Worm (Caenorhabditis elegans) whole organism, late embryonic: ENCODE results near the gene srv-9.

ENCODE experiments used
- K09A11.1 ChIP-seq: sonication (generic microtip); optimal IDR thresholded peaks from 2 replicates; lab custom pipeline; 2017; ENCODE audit warnings: antibody characterized with exemption, mild to moderate bottlenecking, missing genetic modification characterization, missing compliant biosample characterization; ENCODE audit not compliant: insufficient read depth
- ceh-18 ChIP-seq: sonication (generic microtip); optimal IDR thresholded peaks from 2 replicates; lab custom pipeline; 2016; ENCODE audit warnings: missing genetic modification characterization, missing compliant biosample characterization
- ceh-24 ChIP-seq: sonication (generic microtip); optimal IDR thresholded peaks from 2 replicates; lab custom pipeline; 2016; ENCODE audit warnings: mild to moderate bottlenecking, missing genetic modification characterization, missing compliant biosample characterization
- ceh-9 ChIP-seq: sonication (generic microtip); optimal IDR thresholded peaks from 2 replicates; lab custom pipeline; 2016; ENCODE audit warnings: mild to moderate bottlenecking, missing genetic modification characterization, inconsistent platforms, missing compliant biosample characterization
- che-1 ChIP-seq: sonication (generic microtip); optimal IDR thresholded peaks from 2 replicates; lab custom pipeline; 2016; ENCODE audit warnings: mild to moderate bottlenecking, missing genetic modification characterization, missing compliant biosample characterization
- hlh-30 ChIP-seq: sonication (generic microtip); optimal IDR thresholded peaks from 2 replicates; lab custom pipeline; 2017; ENCODE audit warnings: antibody characterized with exemption, missing genetic modification characterization, missing compliant biosample characterization; ENCODE audit not compliant: insufficient read depth
- nfya-1 ChIP-seq: sonication (generic microtip); optimal IDR thresholded peaks from 2 replicates; lab custom pipeline; 2017; ENCODE audit warnings: missing genetic modification characterization, mild to moderate bottlenecking, missing compliant biosample characterization, antibody characterized with exemption, moderate library complexity
- pha-4 ChIP-seq: fragments of 150-350 bp; optimal IDR thresholded peaks from 2 replicates; lab custom pipeline; 2018; ENCODE audit warnings: missing biosample characterization, missing genetic modification reagents, missing genetic modification characterization
- ref-2 ChIP-seq: sonication (generic microtip); optimal IDR thresholded peaks from 2 replicates; lab custom pipeline; 2016; ENCODE audit warnings: missing genetic modification characterization, missing compliant biosample characterization

- no peak for TF ChIP-seq K09A11.1 (tag; lab: Kevin White, UChicago)
- peak; percentile 26 for TF ChIP-seq ref-2 (tag; lab: Kevin White, UChicago)
- TF ChIP-seq ceh-24 (tag; lab: Kevin White, UChicago) = no peak
- no peak for TF ChIP-seq pha-4
- TF ChIP-seq ceh-18 (tag; lab: Kevin White, UChicago) = no peak
- no peak for TF ChIP-seq hlh-30 (tag; lab: Kevin White, UChicago)
- TF ChIP-seq ceh-9 (tag; lab: Kevin White, UChicago) = no peak
- no peak for TF ChIP-seq che-1
- no peak for TF ChIP-seq nfya-1 (tag; lab: Kevin White, UChicago)
These were observed 13.9 kb downstream of the srv-9 start for ce11 chrV:13409089-13409488.
